Worm (Caenorhabditis elegans) whole organism, midembryonic: Measurements from ENCODE around the gene T10C6.10.

Experiments used
- T22C8.4 ChIP-seq: fragments of 200-800 bp; sonication (Bioruptor generic); IDR thresholded peaks from 2 replicates; pipeline ENCODE4 v1.3.6; 2022; ENCODE audit warnings: missing genetic modification characterization, missing compliant biosample characterization
- cog-1 ChIP-seq: sonication (generic microtip); optimal IDR thresholded peaks from 2 replicates; lab custom pipeline; 2016; ENCODE audit warnings: missing genetic modification characterization, missing compliant biosample characterization
- klf-2 ChIP-seq: fragments of 200-800 bp; sonication (Bioruptor generic); conservative IDR thresholded peaks from 2 replicates; pipeline ENCODE4 v1.3.6; 2022; ENCODE audit warnings: missing genetic modification reagents, missing genetic modification characterization, missing compliant biosample characterization
- med-1 ChIP-seq: sonication (generic microtip); optimal IDR thresholded peaks from 2 replicates; lab custom pipeline; 2017; ENCODE audit warnings: missing genetic modification characterization, mild to moderate bottlenecking, missing compliant biosample characterization, antibody characterized with exemption, missing genetic modification reagents; ENCODE audit not compliant: insufficient read depth
- ref-1 ChIP-seq: fragments of 200-800 bp; sonication (Bioruptor generic); conservative IDR thresholded peaks from 2 replicates; pipeline ENCODE4 v1.3.6; 2022; ENCODE audit warnings: missing genetic modification reagents, missing genetic modification characterization, missing compliant biosample characterization

- TF ChIP-seq med-1 (GFP tag; lab: Kevin White, UChicago) (no peak), T22C8.4 (GFP tag; lab: Robert Waterston, UW) (no peak; the same call in 1 of the 2 replicates), cog-1 (tag; lab: Kevin White, UChicago) (peak; percentile 30), ref-1 (GFP tag; lab: Robert Waterston, UW) (no peak), klf-2 (GFP tag; lab: Robert Waterston, UW) (no peak)
Measured at ce11 chrV:16022600-16022999, 13.6 kb upstream of the T10C6.10 start.
